Fruit fly (Drosophila melanogaster): ENCODE measurements around the gene CG2100.

- no peak for TF ChIP-seq toe (GFP tag; optimal IDR thresholded peaks at IDR 0.05)
- no peak for TF ChIP-seq CG33017 (tag; optimal IDR thresholded peaks at IDR 0.05)
- no peak for TF ChIP-seq CG7045 (GFP tag; optimal IDR thresholded peaks at IDR 0.05)
- no peak for TF ChIP-seq Clk (GFP tag; optimal IDR thresholded peaks at IDR 0.05)
- peak; percentile 32 for TF ChIP-seq bab1 (GFP tag; optimal IDR thresholded peaks at IDR 0.05)
- TF ChIP-seq CG1620 (GFP tag; optimal IDR thresholded peaks at IDR 0.05): no peak
- TF ChIP-seq Crg-1 (GFP tag; optimal IDR thresholded peaks at IDR 0.05): no peak
- TF ChIP-seq tj (GFP tag; optimal IDR thresholded peaks at IDR 0.05): no peak
- TF ChIP-seq pad (GFP tag; optimal IDR thresholded peaks at IDR 0.05): no peak
- no peak for TF ChIP-seq CG5204 (GFP tag; optimal IDR thresholded peaks at IDR 0.05)
Observed at dm6 chr3R:5754594-5754993, 18.4 kb upstream of the CG2100 start, which contains the start of gene Dcps.
